Fruit fly (Drosophila melanogaster) S2 (cell line): ENCODE measurements around the gene CG9702.
A peak's percentile ranks its signal among the peaks of the same experiment; 100 is the strongest.

Experiments used
- CG8478 ChIP-seq: fragments of >200 bp; optimal IDR thresholded peaks from 2 replicates; lab custom pipeline; 2018
- CTCF ChIP-seq, 2 experiments: fragments of >200 bp; optimal IDR thresholded peaks; 2 replicates each; lab custom pipeline; 2018

The CG9702 gene

dm6 chr3R:30601440-30602256 lies 22.4 kb downstream of the CG9702 start, which contains the start of the genes CG2246 and CG31021:
CG2246 (minus strand) TSS chr3R:30601489.
CG31021 (plus strand) TSS chr3R:30602206.
- TF ChIP-seq CG8478 (lab: Kevin White, UChicago) (no peak), CTCF (optimal IDR thresholded peaks at IDR 0.05; lab: Kevin White, UChicago) (peak; percentile 66 to 72)

- TF ChIP-seq CTCF (optimal IDR thresholded peaks at IDR 0.05; lab: Kevin White, UChicago) (no peak), CG8478 (lab: Kevin White, UChicago) (no peak)
Observed at dm6 chr3R:30603881-30604280, 24.7 kb downstream of the CG9702 start, which contains the start of gene PH4alphaNE3. PH4alphaNE3 (plus strand) TSS chr3R:30604181.

- TF ChIP-seq CTCF (optimal IDR thresholded peaks at IDR 0.05; lab: Kevin White, UChicago), result no peak
- TF ChIP-seq CG8478 (lab: Kevin White, UChicago), result no peak
Observed at dm6 chr3R:30605889-30606288, 26.7 kb downstream of the CG9702 start, which contains the start of gene CG31016. CG31016 (plus strand) TSS chr3R:30606189.

- TF ChIP-seq CTCF (optimal IDR thresholded peaks at IDR 0.05; lab: Kevin White, UChicago) (no peak), CG8478 (lab: Kevin White, UChicago) (no peak)
Observed at dm6 chr3R:30616098-30616857, 37.0 kb downstream of the CG9702 start.

dm6 chr3R:30617457-30617856 lies 38.2 kb downstream of the CG9702 start:
- TF ChIP-seq CTCF (optimal IDR thresholded peaks at IDR 0.05; lab: Kevin White, UChicago), result no peak
- no peak for TF ChIP-seq CG8478 (lab: Kevin White, UChicago)

dm6 chr3R:30621806-30622205 lies 42.6 kb downstream of the CG9702 start, which contains the start of gene CG44954:
CG44954 (minus strand) TSS chr3R:30621906.
- TF ChIP-seq CTCF (optimal IDR thresholded peaks at IDR 0.05; lab: Kevin White, UChicago), result no peak
- no peak for TF ChIP-seq CG8478 (lab: Kevin White, UChicago)

dm6 chr3R:30628928-30629327 lies 49.7 kb downstream of the CG9702 start, which contains the start of gene CG2267:
CG2267 (minus strand) TSS chr3R:30629028.
- no peak for TF ChIP-seq CTCF (optimal IDR thresholded peaks at IDR 0.05; lab: Kevin White, UChicago)
- no peak for TF ChIP-seq CG8478 (lab: Kevin White, UChicago)
